Fruit fly (Drosophila melanogaster): ENCODE measurements around the gene CG14736.

DNA sequence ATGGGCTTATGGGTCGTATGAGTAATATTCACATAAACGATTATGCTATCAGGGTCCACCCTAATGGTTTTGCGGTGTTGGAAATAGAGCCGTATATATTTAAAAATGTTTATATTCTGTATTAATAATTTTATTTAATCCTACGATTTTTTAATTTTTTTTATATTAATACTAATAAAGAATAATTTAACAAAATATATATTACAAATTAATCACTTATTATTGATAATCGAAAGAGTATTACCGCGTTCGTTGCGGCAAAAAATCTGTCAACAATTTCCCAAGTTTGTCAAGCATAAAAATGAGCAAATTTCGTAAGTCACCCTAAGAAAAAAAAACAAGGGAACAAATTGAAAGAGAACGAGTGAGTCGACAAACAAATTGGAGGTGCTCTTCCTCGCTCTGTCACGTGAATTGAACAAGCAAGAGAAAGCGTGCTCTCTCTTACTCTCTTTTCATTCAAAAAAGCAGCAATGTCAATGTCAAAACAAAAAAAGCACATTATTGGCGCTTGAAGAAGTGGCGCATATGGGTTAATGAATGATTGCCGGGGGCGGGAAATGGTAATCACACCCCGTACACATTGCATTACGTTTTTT is 40.1 kb downstream of the CG14736 start:
- no peak for TF ChIP-seq CG1529 (GFP tag; optimal IDR thresholded peaks at IDR 0.05)
- no peak for TF ChIP-seq crp (GFP tag; optimal IDR thresholded peaks at IDR 0.05)
- TF ChIP-seq nau (GFP tag; optimal IDR thresholded peaks at IDR 0.05): no peak
- no peak for TF ChIP-seq br (optimal IDR thresholded peaks at IDR 0.05)
- no peak for TF ChIP-seq Antp (GFP tag; optimal IDR thresholded peaks at IDR 0.05)
- TF ChIP-seq CG6272 (GFP tag; IDR thresholded peaks at IDR 0.05): no peak
- no peak for TF ChIP-seq Six4 (GFP tag; optimal IDR thresholded peaks at IDR 0.05)
- no peak for TF ChIP-seq hb (GFP tag; IDR thresholded peaks at IDR 0.05; ENCODE audit: partially characterized antibody)
- TF ChIP-seq CG16779 (GFP tag; IDR thresholded peaks at IDR 0.05): no peak
- no peak for TF ChIP-seq vnd (GFP tag; IDR thresholded peaks at IDR 0.05; ENCODE audit: partially characterized antibody)
- no peak for TF ChIP-seq CG18262 (tag; optimal IDR thresholded peaks at IDR 0.05)
- TF ChIP-seq Ravus (GFP tag; IDR thresholded peaks at IDR 0.05): no peak
